Fruit fly (Drosophila melanogaster) whole organism, adult: ENCODE data around the gene PolA2.
A peak's percentile ranks its signal among the peaks of the same experiment; 100 is the strongest.

Source experiments
- CG11617 ChIP-seq: fragments of 200-800 bp; sonication (Bioruptor generic); optimal IDR thresholded peaks from 2 replicates; lab custom pipeline; 2017; ENCODE audit warnings: mild to moderate bottlenecking, missing biosample characterization, missing genetic modification reagents, missing genetic modification characterization
- CG12768 ChIP-seq: fragments of 200-800 bp; sonication (Bioruptor generic); optimal IDR thresholded peaks from 2 replicates; lab custom pipeline; 2017; ENCODE audit warnings: missing biosample characterization, missing genetic modification characterization, mild to moderate bottlenecking, moderate library complexity, missing genetic modification reagents
- CG1620 ChIP-seq: fragments of 200-800 bp; sonication (Bioruptor generic); optimal IDR thresholded peaks from 2 replicates; lab custom pipeline; 2016; ENCODE audit warnings: missing biosample characterization, missing genetic modification characterization
- CG33017 ChIP-seq: fragments of 200-800 bp; sonication (Bioruptor generic); optimal IDR thresholded peaks from 2 replicates; lab custom pipeline; 2018; ENCODE audit warnings: missing biosample characterization, mild to moderate bottlenecking, missing genetic modification characterization, moderate library complexity
- CG5204 ChIP-seq: fragments of 200-800 bp; sonication (Bioruptor generic); optimal IDR thresholded peaks from 2 replicates; lab custom pipeline; 2016; ENCODE audit warnings: missing biosample characterization, missing genetic modification characterization
- CG7045 ChIP-seq: fragments of 200-800 bp; sonication (Bioruptor generic); optimal IDR thresholded peaks from 2 replicates; lab custom pipeline; 2017; ENCODE audit warnings: missing biosample characterization, mild to moderate bottlenecking, missing genetic modification characterization
- CG7101 ChIP-seq: fragments of 200-800 bp; sonication (Bioruptor generic); optimal IDR thresholded peaks from 2 replicates; lab custom pipeline; 2018; ENCODE audit warnings: missing biosample characterization, mild to moderate bottlenecking, missing genetic modification characterization, moderate library complexity
- Clk ChIP-seq: fragments of 200-800 bp; sonication (Bioruptor generic); optimal IDR thresholded peaks from 2 replicates; lab custom pipeline; 2017; ENCODE audit warnings: missing biosample characterization, missing genetic modification characterization
- Crg-1 ChIP-seq: fragments of 200-800 bp; sonication (Bioruptor generic); optimal IDR thresholded peaks from 2 replicates; lab custom pipeline; 2016; ENCODE audit warnings: missing biosample characterization, missing genetic modification characterization
- Mnt ChIP-seq: fragments of 200-800 bp; sonication (Bioruptor generic); optimal IDR thresholded peaks from 2 replicates; lab custom pipeline; 2016; ENCODE audit warnings: missing biosample characterization, mild to moderate bottlenecking, missing genetic modification characterization
- cic ChIP-seq: fragments of 200-800 bp; sonication (Bioruptor generic); optimal IDR thresholded peaks from 2 replicates; lab custom pipeline; 2017; ENCODE audit warnings: missing biosample characterization, mild to moderate bottlenecking, missing genetic modification characterization, moderate library complexity
- kay ChIP-seq: fragments of 200-800 bp; sonication (Bioruptor generic); peaks from one replicate; lab custom pipeline; 2016; ENCODE audit warnings: missing biosample characterization, missing genetic modification characterization, borderline replicate concordance
- ovo ChIP-seq: fragments of 200-800 bp; sonication (Bioruptor generic); optimal IDR thresholded peaks from 2 replicates; lab custom pipeline; 2016; ENCODE audit warnings: missing biosample characterization, missing genetic modification characterization

dm6 chr3R:27289638-27290037, 50.7 kb downstream of the PolA2 start:
- TF ChIP-seq CG1620 (GFP tag; lab: Kevin White, UChicago) (no peak), CG33017 (tag; lab: Kevin White, UChicago) (peak; percentile 19), Crg-1 (GFP tag; lab: Kevin White, UChicago) (no peak), CG7045 (GFP tag; lab: Kevin White, UChicago) (no peak), CG12768 (GFP tag; lab: Kevin White, UChicago) (no peak), kay (GFP tag; lab: Kevin White, UChicago) (no peak), Clk (no peak), cic (GFP tag; lab: Kevin White, UChicago) (no peak), CG7101 (tag; lab: Kevin White, UChicago) (peak; percentile 7), CG5204 (GFP tag; lab: Kevin White, UChicago) (no peak), Mnt (no peak), ovo (GFP tag; lab: Kevin White, UChicago) (no peak), CG11617 (GFP tag; lab: Kevin White, UChicago) (no peak)
